Fruit fly (Drosophila melanogaster) whole organism: ENCODE data around the gene Pex5.

Source experiments
- CG8478 ChIP-seq: fragments of >200 bp; optimal IDR thresholded peaks from 2 replicates; lab custom pipeline; 2018; ENCODE audit warnings: inconsistent platforms
- Dll ChIP-seq: fragments of >200 bp; optimal IDR thresholded peaks from 2 replicates; lab custom pipeline; 2017
- EcR ChIP-seq, 2 experiments: fragments of >200 bp; optimal IDR thresholded peaks; 2 replicates each; lab custom pipeline; 2017; ENCODE audit warnings: missing biosample characterization in 2 of 2, missing genetic modification characterization in 2 of 2, missing genetic modification reagents in 2 of 2
- pan ChIP-seq: fragments of >200 bp; optimal IDR thresholded peaks from 2 replicates; lab custom pipeline; 2017
- psq ChIP-seq: fragments of >200 bp; optimal IDR thresholded peaks from 2 replicates; lab custom pipeline; 2017
- usp ChIP-seq: fragments of >200 bp; optimal IDR thresholded peaks from 2 replicates; lab custom pipeline; 2017; ENCODE audit warnings: missing biosample characterization, missing genetic modification characterization, mixed read lengths

Gene Pex5

DNA sequence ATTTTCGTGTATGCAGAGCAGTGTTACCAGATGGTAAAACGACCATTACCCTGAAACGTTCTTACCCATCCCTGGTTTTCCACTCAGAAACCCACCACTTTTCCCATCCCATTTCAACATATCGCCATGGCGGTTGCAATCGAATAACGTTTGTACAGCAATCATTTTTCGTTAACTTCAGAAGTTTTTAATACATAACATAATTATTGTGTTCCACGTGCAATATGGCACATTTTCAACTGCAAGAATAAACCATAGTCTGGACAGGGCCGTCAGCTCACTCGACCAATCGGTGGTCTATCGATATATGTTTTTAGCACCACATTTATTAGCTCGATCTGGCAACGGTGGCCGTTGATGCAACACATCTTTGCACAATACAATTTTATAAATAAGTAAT, 21.1 kb upstream of the Pex5 start, which contains the start of the genes trr and mRpL16:
Gene trr, minus strand, starts transcription at position 25 of the 400 bp plus-strand sequence.
Gene mRpL16, plus strand, starts transcription at position 331 of the 400 bp plus-strand sequence.
- TF ChIP-seq Dll, result no peak
- TF ChIP-seq EcR (GFP tag; optimal IDR thresholded peaks at IDR 0.05; lab: Kevin White, UChicago), result no peak
- no peak for TF ChIP-seq pan (lab: Kevin White, UChicago)
- TF ChIP-seq CG8478 (lab: Kevin White, UChicago), result no peak

dm6 chrX:1880779-1881178, 11.9 kb upstream of the Pex5 start:
- TF ChIP-seq psq (lab: Kevin White, UChicago) (no peak), pan (lab: Kevin White, UChicago) (no peak), CG8478 (lab: Kevin White, UChicago) (no peak)

dm6 chrX:1880139-1880556, 11.3 kb upstream of the Pex5 start, which contains the start of gene Coa8:
Coa8 (plus strand) TSS chrX:1880282.
- no peak for TF ChIP-seq CG8478 (lab: Kevin White, UChicago)
- TF ChIP-seq psq (lab: Kevin White, UChicago), result no peak
- no peak for TF ChIP-seq EcR (GFP tag; optimal IDR thresholded peaks at IDR 0.05; lab: Kevin White, UChicago)
- no peak for TF ChIP-seq Dll
- no peak for TF ChIP-seq pan (lab: Kevin White, UChicago)
- no peak for TF ChIP-seq usp (GFP tag; lab: Kevin White, UChicago)

DNA sequence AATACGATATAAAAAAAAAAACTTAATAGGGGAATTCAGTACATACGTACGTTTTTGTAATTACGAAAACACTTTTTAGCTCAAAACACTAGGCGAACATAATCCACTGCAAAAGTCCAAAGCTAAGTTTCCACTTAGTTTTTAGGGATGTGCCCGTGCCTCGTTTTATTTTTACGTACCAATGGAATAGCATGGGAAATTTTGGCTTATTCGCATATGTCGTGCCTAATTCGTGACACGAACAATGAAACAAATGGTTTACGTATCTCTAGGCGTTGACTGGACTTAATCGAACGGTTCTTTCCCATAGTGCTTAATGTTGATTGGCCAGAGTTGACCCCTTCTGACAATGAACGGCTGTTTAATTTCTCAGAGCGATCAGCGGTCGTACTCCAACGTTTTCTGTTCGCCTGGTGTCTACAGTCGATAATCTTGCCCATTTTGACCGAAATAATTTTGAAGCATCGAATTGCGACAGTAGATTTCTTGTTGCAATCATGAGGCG, 10.8 kb upstream of the Pex5 start, which contains the start of gene CG14818:
Gene CG14818, minus strand, starts transcription at position 169 of the 505 bp plus-strand sequence.
- TF ChIP-seq psq (lab: Kevin White, UChicago) (no peak), EcR (GFP tag; optimal IDR thresholded peaks at IDR 0.05; lab: Kevin White, UChicago) (no peak), usp (GFP tag; lab: Kevin White, UChicago) (no peak), CG8478 (lab: Kevin White, UChicago) (no peak), pan (lab: Kevin White, UChicago) (no peak), Dll (no peak)

dm6 chrX:1877107-1877736, 8.4 kb upstream of the Pex5 start, which contains the start of the genes CG14817 and CG14805:
CG14817 (minus strand) TSS chrX:1877270.
CG14805 (plus strand) TSS chrX:1877317.
- no peak for TF ChIP-seq Dll
- no peak for TF ChIP-seq EcR (GFP tag; optimal IDR thresholded peaks at IDR 0.05; lab: Kevin White, UChicago)
- no peak for TF ChIP-seq usp (GFP tag; lab: Kevin White, UChicago)
- no peak for TF ChIP-seq CG8478 (lab: Kevin White, UChicago)
- TF ChIP-seq pan (lab: Kevin White, UChicago), result no peak
- no peak for TF ChIP-seq psq (lab: Kevin White, UChicago)

DNA sequence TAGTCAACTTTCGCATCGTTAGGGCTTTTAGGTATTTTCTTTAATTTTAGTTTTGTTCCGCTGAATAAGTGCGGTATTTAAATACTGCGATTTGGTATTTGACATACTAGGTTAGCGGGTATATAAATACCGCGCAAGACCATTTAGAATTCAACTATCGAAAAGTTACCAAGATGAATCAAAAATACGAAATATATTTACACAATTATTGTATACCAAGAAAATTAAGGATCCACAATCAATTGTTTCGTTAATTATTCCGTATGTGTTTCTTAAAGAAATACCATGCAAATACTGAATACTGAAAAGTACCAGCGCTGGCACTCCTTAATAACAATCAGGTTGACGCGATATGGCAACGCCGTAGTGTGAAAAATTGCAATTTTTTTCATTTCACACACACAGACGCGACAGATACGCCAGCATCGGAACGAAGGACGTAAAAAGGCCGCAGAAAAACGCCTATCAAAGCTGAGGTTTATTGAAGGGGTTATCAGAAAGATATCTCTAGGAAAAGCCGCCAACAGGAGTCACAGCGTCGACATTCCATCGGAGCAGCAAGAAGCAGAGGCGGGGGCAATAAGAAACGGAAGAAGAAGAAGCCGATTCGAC, 4.8 kb upstream of the Pex5 start, which contains the start of the genes Pgam5 and Vps26:
Gene Pgam5, minus strand, starts transcription at position 51 of the 612 bp plus-strand sequence.
Gene Vps26, plus strand, starts transcription at position 339 of the 612 bp plus-strand sequence.
- TF ChIP-seq Dll (no peak), usp (GFP tag; lab: Kevin White, UChicago) (no peak), EcR (GFP tag; optimal IDR thresholded peaks at IDR 0.05; lab: Kevin White, UChicago) (no peak), psq (lab: Kevin White, UChicago) (no peak), pan (lab: Kevin White, UChicago) (no peak), CG8478 (lab: Kevin White, UChicago) (no peak)

- TF ChIP-seq CG8478 (lab: Kevin White, UChicago), result no peak
- TF ChIP-seq usp (GFP tag; lab: Kevin White, UChicago), result no peak
- no peak for TF ChIP-seq EcR (GFP tag; optimal IDR thresholded peaks at IDR 0.05; lab: Kevin White, UChicago)
- no peak for TF ChIP-seq Dll
- no peak for TF ChIP-seq pan (lab: Kevin White, UChicago)
- TF ChIP-seq psq (lab: Kevin White, UChicago), result no peak
Observed at dm6 chrX:1865673-1866072, 3.2 kb downstream of the Pex5 start, which contains the start of the genes Gcna and MED18. Gcna (minus strand) TSS chrX:1865835. MED18 (plus strand) TSS chrX:1865909.

- no peak for TF ChIP-seq Dll
- peak; percentile 70 for TF ChIP-seq pan (lab: Kevin White, UChicago)
Observed at dm6 chrX:1861620-1862184, 7.2 kb downstream of the Pex5 start, which contains the start of gene deltaCOP. deltaCOP (minus strand) TSS chrX:1861790.

dm6 chrX:1858867-1859266, 10.0 kb downstream of the Pex5 start, which contains the start of gene Lamtor5:
Lamtor5 (minus strand) TSS chrX:1858971.
- TF ChIP-seq pan (lab: Kevin White, UChicago), result no peak
- TF ChIP-seq psq (lab: Kevin White, UChicago), result no peak

DNA sequence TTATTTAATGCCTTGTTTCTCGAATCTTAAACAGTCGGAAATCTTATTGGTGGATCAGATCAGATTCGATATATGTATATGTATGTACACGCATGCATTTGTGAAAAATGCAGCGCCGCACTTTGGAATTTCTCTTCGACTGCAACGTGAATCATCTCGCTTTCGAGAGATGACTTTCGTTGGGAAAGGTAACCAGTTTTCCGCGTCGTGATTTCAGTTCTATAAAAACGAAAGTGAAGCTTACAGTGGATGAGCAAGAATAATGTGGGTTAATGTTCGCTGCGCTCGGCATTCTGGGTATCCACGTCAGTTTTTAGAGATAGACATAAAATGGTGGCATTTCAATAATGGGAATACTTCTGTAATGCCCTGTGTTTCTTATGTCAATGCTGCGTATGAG, 12.3 kb downstream of the Pex5 start:
- TF ChIP-seq psq (lab: Kevin White, UChicago), result no peak

dm6 chrX:1854873-1855272, 14.0 kb downstream of the Pex5 start:
- TF ChIP-seq Dll (no peak), CG8478 (lab: Kevin White, UChicago) (no peak), EcR (GFP tag; optimal IDR thresholded peaks at IDR 0.05; lab: Kevin White, UChicago) (no peak), pan (lab: Kevin White, UChicago) (no peak), psq (lab: Kevin White, UChicago) (no peak), usp (GFP tag; lab: Kevin White, UChicago) (no peak)

dm6 chrX:1854070-1854469, 14.8 kb downstream of the Pex5 start:
- TF ChIP-seq psq (lab: Kevin White, UChicago) (no peak), usp (GFP tag; lab: Kevin White, UChicago) (no peak), EcR (GFP tag; optimal IDR thresholded peaks at IDR 0.05; lab: Kevin White, UChicago) (no peak), CG8478 (lab: Kevin White, UChicago) (no peak)
